Fruit fly (Drosophila melanogaster) whole organism, adult: ENCODE measurements around the gene CG10469.
A peak's percentile ranks its signal among the peaks of the same experiment; 100 is the strongest.

Source experiments
- Hr96 ChIP-seq: fragments of 200-800 bp; sonication (Bioruptor generic); optimal IDR thresholded peaks from 2 replicates; lab custom pipeline; 2016; ENCODE audit warnings: missing biosample characterization, missing genetic modification characterization
- bab1 ChIP-seq: fragments of 200-800 bp; sonication (Bioruptor generic); optimal IDR thresholded peaks from 3 replicates; lab custom pipeline; 2019; ENCODE audit warnings: missing biosample characterization, mild to moderate bottlenecking, missing genetic modification characterization, moderate library complexity
- pad ChIP-seq: fragments of 200-800 bp; sonication (Bioruptor generic); optimal IDR thresholded peaks from 3 replicates; lab custom pipeline; 2017; ENCODE audit warnings: missing biosample characterization, missing genetic modification characterization, mild to moderate bottlenecking, moderate library complexity, missing genetic modification reagents

- peak; percentile 88 for TF ChIP-seq bab1 (GFP tag; lab: Kevin White, UChicago)
- TF ChIP-seq Hr96 (GFP tag; lab: Kevin White, UChicago) = peak; percentile 75
- peak; percentile 78 for TF ChIP-seq pad (GFP tag; lab: Kevin White, UChicago)
Measured at dm6 chr3L:6094697-6095096, 1.6 kb upstream of the CG10469 start, which contains the start of the genes CG10467 and loj.
